Worm (Caenorhabditis elegans): ENCODE measurements around the gene Y51A2D.8.

DNA sequence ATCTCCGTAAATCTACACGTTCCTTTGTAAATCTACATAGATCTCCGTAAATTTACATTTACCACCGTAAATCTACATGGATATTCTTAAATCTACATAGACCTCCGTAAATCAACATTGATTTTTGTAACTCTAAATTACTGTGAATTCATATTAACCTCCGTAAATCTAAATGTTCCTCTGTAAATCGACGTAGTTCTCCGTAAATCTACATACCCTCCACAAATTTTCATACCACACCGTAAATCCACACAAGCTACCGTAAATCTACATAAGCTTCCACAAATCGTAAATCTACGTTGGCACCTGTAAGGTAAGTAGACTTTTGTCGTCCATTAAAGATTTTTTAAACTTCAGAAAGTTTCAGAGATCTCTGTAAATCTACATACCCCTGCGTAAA is 31.5 kb upstream of the Y51A2D.8 start:
- TF ChIP-seq mdl-1 (tag; optimal IDR thresholded peaks at IDR 0.05) (no peak), nhr-25 (tag; optimal IDR thresholded peaks at IDR 0.05) (no peak), ZK546.5 (tag; optimal IDR thresholded peaks at IDR 0.05) (no peak), nhr-11 (tag; optimal IDR thresholded peaks at IDR 0.05) (no peak), ztf-11 (tag; optimal IDR thresholded peaks at IDR 0.05) (no peak), elt-3 (tag; optimal IDR thresholded peaks at IDR 0.05) (no peak), nhr-77 (tag; optimal IDR thresholded peaks at IDR 0.05) (no peak), R02D3.7 (tag; optimal IDR thresholded peaks at IDR 0.05) (no peak), lsy-2 (tag; optimal IDR thresholded peaks at IDR 0.05) (no peak), ceh-82 (tag; optimal IDR thresholded peaks at IDR 0.05) (no peak), skn-1 (tag; optimal IDR thresholded peaks at IDR 0.05) (no peak), elt-1 (tag; optimal IDR thresholded peaks at IDR 0.05) (no peak), aly-2 (tag; optimal IDR thresholded peaks at IDR 0.05) (no peak)
